Fruit fly (Drosophila melanogaster) whole organism, embryonic: ENCODE results near the gene CG10874.

ENCODE experiments used
- BtbVII ChIP-seq: fragments of 200-800 bp; sonication (Bioruptor generic); optimal IDR thresholded peaks from 3 replicates; lab custom pipeline; 2017; ENCODE audit warnings: missing biosample characterization, mild to moderate bottlenecking, missing genetic modification characterization
- Bteb2 ChIP-seq: fragments of 200-800 bp; sonication (Bioruptor generic); optimal IDR thresholded peaks from 2 replicates; lab custom pipeline; 2016; ENCODE audit warnings: missing biosample characterization, missing genetic modification characterization
- CG10147 ChIP-seq: fragments of 200-800 bp; sonication (Bioruptor generic); optimal IDR thresholded peaks from 2 replicates; lab custom pipeline; 2019; ENCODE audit warnings: missing biosample characterization, mild to moderate bottlenecking, missing genetic modification characterization, moderate library complexity
- CG10654 ChIP-seq: fragments of 200-800 bp; sonication (Bioruptor generic); optimal IDR thresholded peaks from 2 replicates; lab custom pipeline; 2016; ENCODE audit warnings: missing biosample characterization, missing genetic modification characterization
- CG11456 ChIP-seq: fragments of 200-800 bp; sonication (Bioruptor generic); IDR thresholded peaks from 3 replicates; pipeline ENCODE4 v1.3.6; 2022; ENCODE audit warnings: missing biosample characterization, missing genetic modification characterization
- CG12769 ChIP-seq: fragments of 200-800 bp; sonication (Bioruptor generic); optimal IDR thresholded peaks from 2 replicates; lab custom pipeline; 2019; ENCODE audit warnings: missing biosample characterization, mild to moderate bottlenecking, missing genetic modification characterization, moderate library complexity
- CG14860 ChIP-seq: fragments of 200-800 bp; sonication (Bioruptor generic); IDR thresholded peaks from 3 replicates; pipeline ENCODE4 v1.3.6; 2022; ENCODE audit warnings: missing biosample characterization, missing genetic modification characterization; ENCODE audit not compliant: partially characterized antibody
- CG15011 ChIP-seq: fragments of 200-800 bp; sonication (Bioruptor generic); optimal IDR thresholded peaks from 3 replicates; lab custom pipeline; 2018; ENCODE audit warnings: missing biosample characterization, mild to moderate bottlenecking, missing genetic modification characterization
- CG16813 ChIP-seq: fragments of 200-800 bp; sonication (Bioruptor generic); IDR thresholded peaks from 3 replicates; pipeline ENCODE4 v1.3.6; 2022; ENCODE audit warnings: missing biosample characterization, missing genetic modification characterization; ENCODE audit not compliant: partially characterized antibody
- CG18262 ChIP-seq: fragments of 200-800 bp; optimal IDR thresholded peaks from 3 replicates; lab custom pipeline; 2019; ENCODE audit warnings: missing biosample characterization, mild to moderate bottlenecking, missing genetic modification characterization, moderate library complexity
- CG18619 ChIP-seq: fragments of 200-800 bp; sonication (Bioruptor generic); optimal IDR thresholded peaks from 3 replicates; lab custom pipeline; 2017; ENCODE audit warnings: missing biosample characterization, mild to moderate bottlenecking, missing genetic modification characterization
- CG31365 ChIP-seq: fragments of 200-800 bp; sonication (Bioruptor generic); optimal IDR thresholded peaks from 2 replicates; lab custom pipeline; 2018; ENCODE audit warnings: missing biosample characterization, mild to moderate bottlenecking, missing genetic modification characterization
- CG33213 ChIP-seq: fragments of 200-800 bp; sonication (Bioruptor generic); optimal IDR thresholded peaks from 3 replicates; lab custom pipeline; 2016; ENCODE audit warnings: missing biosample characterization, missing genetic modification characterization
- CG4854 ChIP-seq: fragments of 200-800 bp; sonication (Bioruptor generic); optimal IDR thresholded peaks from 2 replicates; lab custom pipeline; 2016; ENCODE audit warnings: missing biosample characterization, missing genetic modification characterization, inconsistent platforms
- CG8281 ChIP-seq: fragments of 200-800 bp; sonication (Bioruptor generic); optimal IDR thresholded peaks from 2 replicates; lab custom pipeline; 2018; ENCODE audit warnings: missing biosample characterization, mild to moderate bottlenecking, missing genetic modification characterization, moderate library complexity
- CrebB ChIP-seq: fragments of 200-800 bp; sonication (Bioruptor generic); optimal IDR thresholded peaks from 3 replicates; lab custom pipeline; 2018; ENCODE audit warnings: missing biosample characterization, mild to moderate bottlenecking, missing genetic modification characterization
- Deaf1 ChIP-seq: fragments of 200-800 bp; optimal IDR thresholded peaks from 3 replicates; lab custom pipeline; 2019; ENCODE audit warnings: missing biosample characterization, mild to moderate bottlenecking, missing genetic modification characterization, moderate library complexity
- Drgx ChIP-seq: fragments of 200-800 bp; sonication (Bioruptor generic); IDR thresholded peaks from 2 replicates; pipeline ENCODE4 v1.3.6; 2022; ENCODE audit warnings: missing biosample characterization, missing genetic modification characterization
- Hr78 ChIP-seq, 2 experiments: fragments of 200-800 bp in 1 of 2; fragments of >200 bp in 1 of 2; sonication (Bioruptor generic) in 1 of 2; optimal IDR thresholded peaks; 2 replicates each; lab custom pipeline; 2017 to 2019; ENCODE audit warnings: missing biosample characterization in 2 of 2, missing genetic modification characterization in 2 of 2, mild to moderate bottlenecking in 1 of 2, moderate library complexity in 1 of 2
- Lpt ChIP-seq: fragments of >200 bp; optimal IDR thresholded peaks from 2 replicates; lab custom pipeline; 2018; ENCODE audit warnings: missing biosample characterization, missing genetic modification characterization
- Myb ChIP-seq: fragments of 200-800 bp; sonication (Bioruptor generic); optimal IDR thresholded peaks from 2 replicates; lab custom pipeline; 2016; ENCODE audit warnings: missing biosample characterization, missing genetic modification characterization
- Spps ChIP-seq: fragments of 200-800 bp; sonication (Bioruptor generic); optimal IDR thresholded peaks from 2 replicates; lab custom pipeline; 2018; ENCODE audit warnings: missing biosample characterization, mild to moderate bottlenecking, missing genetic modification characterization
- bsh ChIP-seq, 2 experiments: fragments of 200-800 bp; sonication (Bioruptor generic); optimal IDR thresholded peaks; 2 replicates each; lab custom pipeline; 2017 to 2018; ENCODE audit warnings: mild to moderate bottlenecking in 2 of 2, missing biosample characterization in 2 of 2, missing genetic modification characterization in 2 of 2, moderate library complexity in 1 of 2
- corto ChIP-seq: fragments of 200-800 bp; sonication (Bioruptor generic); optimal IDR thresholded peaks from 2 replicates; lab custom pipeline; 2016; ENCODE audit warnings: missing biosample characterization, mild to moderate bottlenecking, missing genetic modification characterization, moderate library complexity
- dmrt99B ChIP-seq: fragments of 200-800 bp; sonication (Bioruptor generic); optimal IDR thresholded peaks from 2 replicates; lab custom pipeline; 2018; ENCODE audit warnings: missing biosample characterization, mild to moderate bottlenecking, missing genetic modification characterization, moderate library complexity
- inv ChIP-seq: fragments of 200-800 bp; sonication (Bioruptor generic); IDR thresholded peaks from 2 replicates; pipeline ENCODE4 v1.3.6; 2022; ENCODE audit warnings: missing biosample characterization, missing genetic modification characterization; ENCODE audit not compliant: partially characterized antibody
- kni ChIP-seq: fragments of 200-800 bp; sonication (Bioruptor generic); optimal IDR thresholded peaks from 3 replicates; lab custom pipeline; 2017; ENCODE audit warnings: mild to moderate bottlenecking, missing biosample characterization, missing genetic modification reagents, missing genetic modification characterization
- nau ChIP-seq: fragments of 200-800 bp; sonication (Bioruptor generic); optimal IDR thresholded peaks from 3 replicates; lab custom pipeline; 2017; ENCODE audit warnings: missing biosample characterization, mild to moderate bottlenecking, missing genetic modification characterization, missing genetic modification reagents
- peb ChIP-seq: fragments of 200-800 bp; sonication (Bioruptor generic); IDR thresholded peaks from 2 replicates; pipeline ENCODE4 v1.3.6; 2022; ENCODE audit warnings: missing biosample characterization, missing genetic modification characterization
- pita ChIP-seq: fragments of 200-800 bp; sonication (Bioruptor generic); optimal IDR thresholded peaks from 2 replicates; lab custom pipeline; 2017; ENCODE audit warnings: missing biosample characterization, mild to moderate bottlenecking, missing genetic modification characterization
- pzg ChIP-seq: fragments of 200-800 bp; sonication (Bioruptor generic); optimal IDR thresholded peaks from 3 replicates; lab custom pipeline; 2018; ENCODE audit warnings: missing biosample characterization, mild to moderate bottlenecking, missing genetic modification characterization, moderate library complexity
- sens ChIP-seq: fragments of 200-800 bp; sonication (Bioruptor generic); peaks from one replicate; lab custom pipeline; 2016; ENCODE audit warnings: missing biosample characterization, missing genetic modification characterization
- so ChIP-seq: fragments of 200-800 bp; sonication (Bioruptor generic); IDR thresholded peaks from 3 replicates; pipeline ENCODE4 v1.3.6; 2022; ENCODE audit warnings: missing biosample characterization, missing genetic modification characterization
- tin ChIP-seq: fragments of 200-800 bp; sonication (Bioruptor generic); optimal IDR thresholded peaks from 3 replicates; lab custom pipeline; 2016; ENCODE audit warnings: missing biosample characterization, missing genetic modification characterization
- trh ChIP-seq: fragments of 200-800 bp; sonication (Bioruptor generic); optimal IDR thresholded peaks from 2 replicates; lab custom pipeline; 2016; ENCODE audit warnings: missing biosample characterization, missing genetic modification characterization
- vvl ChIP-seq: fragments of 200-800 bp; sonication (Bioruptor generic); IDR thresholded peaks from 2 replicates; pipeline ENCODE4 v1.3.6; 2022; ENCODE audit warnings: missing biosample characterization, missing genetic modification characterization
- zf30C ChIP-seq: fragments of 200-800 bp; sonication (Bioruptor generic); optimal IDR thresholded peaks from 3 replicates; lab custom pipeline; 2018; ENCODE audit warnings: missing biosample characterization, mild to moderate bottlenecking, missing genetic modification characterization

Gene CG10874

dm6 chr2L:2226259-2227121 is 34.3 kb upstream of the CG10874 start, which contains the start of the genes CG15387 and sau (continued):
- TF ChIP-seq CG18262 (tag; lab: Kevin White, UChicago) (peak; percentile 83), Hr78 (GFP tag; optimal IDR thresholded peaks at IDR 0.05; lab: Kevin White, UChicago) (peak in 1 of 2 experiments; percentile 51), trh (GFP tag; lab: Kevin White, UChicago) (peak; percentile 41), kni (GFP tag; lab: Kevin White, UChicago) (peak; percentile 61), inv (peak; percentile 90), CG14860 (GFP tag; lab: Robert Waterston, UW) (peak; percentile 89), CrebB (tag; lab: Kevin White, UChicago) (peak; percentile 81), pita (GFP tag; lab: Kevin White, UChicago) (no peak), CG4854 (peak; percentile 88), CG33213 (GFP tag; lab: Kevin White, UChicago) (peak; percentile 89), Spps (tag; lab: Kevin White, UChicago) (peak; percentile 78), CG31365 (tag; lab: Kevin White, UChicago) (no peak), nau (GFP tag; lab: Kevin White, UChicago) (peak; percentile 71), peb (GFP tag; lab: Robert Waterston, UW) (peak; percentile 55; the same call in 1 of the 2 replicates), BtbVII (peak; percentile 72), zf30C (peak; percentile 65), Myb (GFP tag; lab: Kevin White, UChicago) (peak; percentile 80), Bteb2 (GFP tag; lab: Kevin White, UChicago) (peak; percentile 91), bsh (GFP tag; optimal IDR thresholded peaks at IDR 0.05; lab: Kevin White, UChicago) (peak; percentile 36 to 87), CG12769 (peak; percentile 83)
- TF ChIP-seq, all 482 proteins: peak for 430

dm6 chr2L:2222377-2222776 is 30.2 kb upstream of the CG10874 start:
- no peak for TF ChIP-seq CG10147
- no peak for TF ChIP-seq CG18619 (GFP tag; lab: Kevin White, UChicago)
- 0 out of 2 replicates have a peak, but pooled peaks have one; percentile 6 for TF ChIP-seq vvl (GFP tag; lab: Robert Waterston, UW)
- no peak for TF ChIP-seq Deaf1 (tag; lab: Kevin White, UChicago)
- no peak for TF ChIP-seq so (GFP tag; lab: Robert Waterston, UW)
- TF ChIP-seq CG8281 (tag; lab: Kevin White, UChicago): no peak
- no peak for TF ChIP-seq CrebB (tag; lab: Kevin White, UChicago)
- TF ChIP-seq dmrt99B (tag; lab: Kevin White, UChicago): no peak
- no peak for TF ChIP-seq tin (GFP tag; lab: Kevin White, UChicago)
- TF ChIP-seq sens (GFP tag; lab: Kevin White, UChicago): peak; percentile 2
- no peak for TF ChIP-seq CG15011 (GFP tag; lab: Kevin White, UChicago)
- no peak for TF ChIP-seq CG11456 (GFP tag; lab: Robert Waterston, UW)
- no peak for TF ChIP-seq CG10654 (GFP tag; lab: Kevin White, UChicago)
- peak; percentile 50 for TF ChIP-seq Drgx (GFP tag; lab: Robert Waterston, UW)
- TF ChIP-seq Lpt: no peak
- TF ChIP-seq CG16813 (GFP tag; lab: Robert Waterston, UW): no peak
- TF ChIP-seq corto (GFP tag; lab: Kevin White, UChicago): no peak
- no peak for TF ChIP-seq pzg
